Worm (Caenorhabditis elegans) whole organism, early embryonic: ENCODE measurements around the gene C31B8.1.

Experiments used
- B0310.2 ChIP-seq: sonication (generic microtip); optimal IDR thresholded peaks from 2 replicates; lab custom pipeline; 2016; ENCODE audit warnings: mild to moderate bottlenecking, missing genetic modification characterization, missing compliant biosample characterization
- F13C5.2 ChIP-seq: sonication (generic microtip); optimal IDR thresholded peaks from 2 replicates; lab custom pipeline; 2017; ENCODE audit warnings: mild to moderate bottlenecking, missing genetic modification characterization, inconsistent platforms, missing compliant biosample characterization
- aly-1 ChIP-seq: sonication (generic microtip); optimal IDR thresholded peaks from 2 replicates; lab custom pipeline; 2016; ENCODE audit warnings: missing genetic modification characterization, missing compliant biosample characterization
- ama-1 ChIP-seq: fragments of 150-350 bp; optimal IDR thresholded peaks from 2 replicates; lab custom pipeline; 2014
- ceh-13 ChIP-seq: fragments of 200-800 bp; sonication (Bioruptor generic); optimal IDR thresholded peaks from 2 replicates; lab custom pipeline; 2018; ENCODE audit warnings: mild to moderate bottlenecking, missing genetic modification characterization, missing compliant biosample characterization
- ceh-36 ChIP-seq: sonication (generic microtip); optimal IDR thresholded peaks from 2 replicates; lab custom pipeline; 2016; ENCODE audit warnings: missing genetic modification characterization, inconsistent platforms, missing compliant biosample characterization
- ets-7 ChIP-seq: sonication (generic microtip); optimal IDR thresholded peaks from 2 replicates; lab custom pipeline; 2016; ENCODE audit warnings: missing genotype, missing genetic modification characterization, missing compliant biosample characterization
- flt-1 ChIP-seq: fragments of 200-800 bp; sonication (Bioruptor generic); IDR thresholded peaks from 2 replicates; pipeline ENCODE4 v1.3.6; 2022; ENCODE audit warnings: missing genetic modification characterization, missing compliant biosample characterization
- hmbx-1 ChIP-seq: sonication (generic microtip); optimal IDR thresholded peaks from 2 replicates; lab custom pipeline; 2016; ENCODE audit warnings: mild to moderate bottlenecking, missing genetic modification characterization, missing compliant biosample characterization
- hmg-4 ChIP-seq: fragments of 200-800 bp; sonication (Bioruptor generic); optimal IDR thresholded peaks from 2 replicates; lab custom pipeline; 2018; ENCODE audit warnings: mild to moderate bottlenecking, missing genetic modification characterization, missing compliant biosample characterization
- hnd-1 ChIP-seq: sonication (generic microtip); optimal IDR thresholded peaks from 2 replicates; lab custom pipeline; 2016; ENCODE audit warnings: missing genetic modification characterization, missing compliant biosample characterization
- pes-1 ChIP-seq: fragments of 200-800 bp; sonication (Bioruptor generic); IDR thresholded peaks from 2 replicates; pipeline ENCODE4 v1.3.6; 2022; ENCODE audit warnings: missing genetic modification reagents, missing genetic modification characterization, missing compliant biosample characterization
- scrt-1 ChIP-seq: fragments of 200-800 bp; sonication (Bioruptor generic); IDR thresholded peaks from 2 replicates; pipeline ENCODE4 v1.3.6; 2022; ENCODE audit warnings: missing genetic modification characterization, missing compliant biosample characterization
- sea-1 ChIP-seq: fragments of 200-800 bp; sonication (Bioruptor generic); conservative IDR thresholded peaks from 2 replicates; pipeline ENCODE4 v1.3.6; 2022; ENCODE audit warnings: missing genetic modification characterization, missing compliant biosample characterization
- tbx-11 ChIP-seq: fragments of 200-800 bp; sonication (Bioruptor generic); IDR thresholded peaks from 2 replicates; pipeline ENCODE4 v1.3.6; 2022; ENCODE audit warnings: missing genetic modification characterization, missing compliant biosample characterization
- tbx-37 ChIP-seq: fragments of 200-800 bp; sonication (Bioruptor generic); conservative IDR thresholded peaks from 2 replicates; pipeline ENCODE4 v1.3.6; 2022; ENCODE audit warnings: missing genetic modification reagents, missing genetic modification characterization, missing compliant biosample characterization
- tra-4 ChIP-seq: sonication (generic microtip); optimal IDR thresholded peaks from 2 replicates; lab custom pipeline; 2017; ENCODE audit warnings: missing genetic modification characterization, missing compliant biosample characterization

C31B8.1 gene

ce11 chrV:2912901-2913300 lies 18.5 kb upstream of the C31B8.1 start, which contains the start of gene C31B8.9:
Gene C31B8.9 (minus strand): TSS chrV:2913001.
- TF ChIP-seq tra-4 (tag; lab: Kevin White, UChicago) (no peak), tbx-11 (no peak), hnd-1 (tag; lab: Kevin White, UChicago) (no peak), B0310.2 (no peak)

- no peak for TF ChIP-seq tra-4 (tag; lab: Kevin White, UChicago)
- TF ChIP-seq F13C5.2 (tag; lab: Kevin White, UChicago): no peak
- TF ChIP-seq hnd-1 (tag; lab: Kevin White, UChicago): no peak
- TF ChIP-seq ama-1: no peak
- TF ChIP-seq ceh-36: no peak
- no peak for TF ChIP-seq tbx-37 (GFP tag; lab: Robert Waterston, UW)
- no peak for TF ChIP-seq ceh-13 (GFP tag; lab: Kevin White, UChicago)
- no peak for TF ChIP-seq flt-1 (GFP tag; lab: Robert Waterston, UW)
- TF ChIP-seq sea-1 (GFP tag; lab: Robert Waterston, UW): no peak
- TF ChIP-seq scrt-1: no peak
- TF ChIP-seq aly-1 (tag; lab: Kevin White, UChicago): no peak
- TF ChIP-seq hmbx-1 (tag; lab: Kevin White, UChicago): no peak
- TF ChIP-seq ets-7: no peak
- no peak for TF ChIP-seq tbx-11
- TF ChIP-seq B0310.2: no peak
- TF ChIP-seq pes-1: no peak
- no peak for TF ChIP-seq hmg-4 (GFP tag; lab: Kevin White, UChicago)
Measured at ce11 chrV:2913948-2914347, 17.4 kb upstream of the C31B8.1 start, which contains the start of gene srh-146. Gene srh-146 (plus strand): TSS chrV:2914248.

- TF ChIP-seq ceh-36 (no peak), hmbx-1 (tag; lab: Kevin White, UChicago) (no peak), B0310.2 (no peak), sea-1 (GFP tag; lab: Robert Waterston, UW) (no peak), tbx-11 (no peak), hmg-4 (GFP tag; lab: Kevin White, UChicago) (no peak), scrt-1 (no peak), tra-4 (tag; lab: Kevin White, UChicago) (no peak), ets-7 (no peak), tbx-37 (GFP tag; lab: Robert Waterston, UW) (no peak), flt-1 (GFP tag; lab: Robert Waterston, UW) (no peak), ama-1 (no peak), F13C5.2 (tag; lab: Kevin White, UChicago) (no peak), hnd-1 (tag; lab: Kevin White, UChicago) (no peak), ceh-13 (GFP tag; lab: Kevin White, UChicago) (no peak), aly-1 (tag; lab: Kevin White, UChicago) (no peak), pes-1 (no peak)
Measured at ce11 chrV:2920125-2920524, 11.2 kb upstream of the C31B8.1 start.

- TF ChIP-seq hmbx-1 (tag; lab: Kevin White, UChicago) (no peak), tbx-11 (no peak), flt-1 (GFP tag; lab: Robert Waterston, UW) (no peak), pes-1 (no peak), sea-1 (GFP tag; lab: Robert Waterston, UW) (no peak), hnd-1 (tag; lab: Kevin White, UChicago) (no peak), B0310.2 (no peak), hmg-4 (GFP tag; lab: Kevin White, UChicago) (no peak), ceh-36 (no peak), ceh-13 (GFP tag; lab: Kevin White, UChicago) (no peak), F13C5.2 (tag; lab: Kevin White, UChicago) (no peak), tbx-37 (GFP tag; lab: Robert Waterston, UW) (no peak), ama-1 (no peak), tra-4 (tag; lab: Kevin White, UChicago) (no peak)
Measured at ce11 chrV:2922594-2922993, 8.8 kb upstream of the C31B8.1 start, which contains the start of gene srh-38. Gene srh-38 (minus strand): TSS chrV:2922694.

- TF ChIP-seq flt-1 (GFP tag; lab: Robert Waterston, UW) (no peak), pes-1 (no peak), ceh-13 (GFP tag; lab: Kevin White, UChicago) (no peak), hnd-1 (tag; lab: Kevin White, UChicago) (no peak), ceh-36 (no peak), F13C5.2 (tag; lab: Kevin White, UChicago) (no peak), ama-1 (no peak), tbx-37 (GFP tag; lab: Robert Waterston, UW) (no peak), B0310.2 (no peak), tbx-11 (no peak), aly-1 (tag; lab: Kevin White, UChicago) (no peak)
Measured at ce11 chrV:2927553-2927952, 3.8 kb upstream of the C31B8.1 start, which contains the start of gene C31B8.12. Gene C31B8.12 (minus strand): TSS chrV:2927653.

ce11 chrV:2929753-2930152 lies 1.6 kb upstream of the C31B8.1 start, which contains the start of gene C31B8.16:
Gene C31B8.16 (plus strand): TSS chrV:2930053.
- TF ChIP-seq aly-1 (tag; lab: Kevin White, UChicago): no peak

ce11 chrV:2934075-2934474 lies 2.7 kb downstream of the C31B8.1 start, which contains the start of gene srh-247:
Gene srh-247 (minus strand): TSS chrV:2934175.
- TF ChIP-seq ama-1 (no peak), F13C5.2 (tag; lab: Kevin White, UChicago) (no peak), tbx-11 (no peak), ceh-13 (GFP tag; lab: Kevin White, UChicago) (no peak), pes-1 (no peak), tbx-37 (GFP tag; lab: Robert Waterston, UW) (no peak), hnd-1 (tag; lab: Kevin White, UChicago) (no peak), tra-4 (tag; lab: Kevin White, UChicago) (no peak), ceh-36 (no peak), flt-1 (GFP tag; lab: Robert Waterston, UW) (no peak), scrt-1 (no peak), ets-7 (no peak), B0310.2 (no peak), aly-1 (tag; lab: Kevin White, UChicago) (no peak), hmbx-1 (tag; lab: Kevin White, UChicago) (no peak), hmg-4 (GFP tag; lab: Kevin White, UChicago) (no peak), sea-1 (GFP tag; lab: Robert Waterston, UW) (no peak)
